Fruit fly (Drosophila melanogaster) whole organism, prepupa: ENCODE results near the gene CG3301.

ENCODE experiments used
- Blimp-1 ChIP-seq: fragments of 200-800 bp; sonication (Bioruptor generic); optimal IDR thresholded peaks from 3 replicates; lab custom pipeline; 2017; ENCODE audit warnings: missing biosample characterization, missing genetic modification characterization, mild to moderate bottlenecking, moderate library complexity, missing genetic modification reagents
- CG10631 ChIP-seq: fragments of 200-800 bp; sonication (Bioruptor generic); optimal IDR thresholded peaks from 2 replicates; lab custom pipeline; 2016; ENCODE audit warnings: missing biosample characterization, missing genetic modification characterization
- CG11294 ChIP-seq: fragments of 200-800 bp; sonication (Bioruptor generic); IDR thresholded peaks from 2 replicates; pipeline ENCODE4 v1.3.6; 2022; ENCODE audit warnings: missing biosample characterization, missing genetic modification characterization
- CG11762 ChIP-seq: fragments of 200-800 bp; sonication (Bioruptor generic); optimal IDR thresholded peaks from 3 replicates; lab custom pipeline; 2016; ENCODE audit warnings: missing biosample characterization, missing genetic modification characterization; ENCODE audit not compliant: insufficient read depth
- CG11902 ChIP-seq: fragments of 200-800 bp; sonication (Bioruptor generic); optimal IDR thresholded peaks from 3 replicates; lab custom pipeline; 2016; ENCODE audit warnings: missing biosample characterization, missing genetic modification characterization
- CG15336 ChIP-seq: fragments of 200-800 bp; sonication (Bioruptor generic); IDR thresholded peaks from 2 replicates; pipeline ENCODE4 v1.3.6; 2022; ENCODE audit warnings: missing biosample characterization, missing genetic modification characterization
- CG1621 ChIP-seq: fragments of 200-800 bp; sonication (Bioruptor generic); optimal IDR thresholded peaks from 3 replicates; lab custom pipeline; 2018; ENCODE audit warnings: missing biosample characterization, mild to moderate bottlenecking, missing genetic modification characterization
- CG16779 ChIP-seq: fragments of 200-800 bp; sonication (Bioruptor generic); optimal IDR thresholded peaks from 3 replicates; lab custom pipeline; 2017; ENCODE audit warnings: missing biosample characterization, mild to moderate bottlenecking, missing genetic modification characterization
- CG3032 ChIP-seq: fragments of 200-800 bp; optimal IDR thresholded peaks from 2 replicates; lab custom pipeline; 2019; ENCODE audit warnings: missing biosample characterization, mild to moderate bottlenecking, missing genetic modification characterization, moderate library complexity
- CG31627 ChIP-seq: fragments of 200-800 bp; sonication (Bioruptor generic); optimal IDR thresholded peaks from 3 replicates; lab custom pipeline; 2016; ENCODE audit warnings: missing biosample characterization, missing genetic modification characterization
- CG34406 ChIP-seq: fragments of 200-800 bp; sonication (Bioruptor generic); optimal IDR thresholded peaks from 3 replicates; lab custom pipeline; 2016; ENCODE audit warnings: missing biosample characterization, missing genetic modification characterization
- CG3919 ChIP-seq: fragments of 200-800 bp; sonication (Bioruptor generic); optimal IDR thresholded peaks from 3 replicates; lab custom pipeline; 2016; ENCODE audit warnings: missing biosample characterization, missing genetic modification characterization
- CG4318 ChIP-seq: fragments of 200-800 bp; sonication (Bioruptor generic); optimal IDR thresholded peaks from 3 replicates; lab custom pipeline; 2017; ENCODE audit warnings: missing biosample characterization, mild to moderate bottlenecking, missing genetic modification characterization
- CG6163 ChIP-seq: fragments of 200-800 bp; sonication (Bioruptor generic); IDR thresholded peaks from 3 replicates; pipeline ENCODE4 v1.3.6; 2022; ENCODE audit warnings: missing biosample characterization, missing genetic modification characterization
- CG6276 ChIP-seq: fragments of 200-800 bp; sonication (Bioruptor generic); optimal IDR thresholded peaks from 2 replicates; lab custom pipeline; 2017; ENCODE audit warnings: missing biosample characterization, mild to moderate bottlenecking, missing genetic modification characterization
- CG6808 ChIP-seq: fragments of 200-800 bp; sonication (Bioruptor generic); optimal IDR thresholded peaks from 3 replicates; lab custom pipeline; 2017; ENCODE audit warnings: missing biosample characterization, missing genetic modification characterization, mild to moderate bottlenecking, moderate library complexity, missing genetic modification reagents
- CG8119 ChIP-seq: fragments of 200-800 bp; sonication (Bioruptor generic); IDR thresholded peaks from 3 replicates; pipeline ENCODE4 v1.3.6; 2022; ENCODE audit warnings: missing biosample characterization, missing genetic modification characterization
- CG8632 ChIP-seq: fragments of 200-800 bp; sonication (Bioruptor generic); optimal IDR thresholded peaks from 3 replicates; lab custom pipeline; 2016; ENCODE audit warnings: missing biosample characterization, missing genetic modification characterization
- CG9139 ChIP-seq: fragments of 200-800 bp; sonication (Bioruptor generic); optimal IDR thresholded peaks from 3 replicates; lab custom pipeline; 2017; ENCODE audit warnings: missing biosample characterization, mild to moderate bottlenecking, missing genetic modification characterization
- Eip75B ChIP-seq: fragments of 200-800 bp; sonication (Bioruptor generic); optimal IDR thresholded peaks from 3 replicates; lab custom pipeline; 2016; ENCODE audit warnings: missing biosample characterization, missing genetic modification characterization
- Ets96B ChIP-seq: fragments of 200-800 bp; optimal IDR thresholded peaks from 2 replicates; lab custom pipeline; 2019; ENCODE audit warnings: missing biosample characterization, mild to moderate bottlenecking, missing genetic modification characterization, moderate library complexity
- Gug ChIP-seq: fragments of 200-800 bp; sonication (Bioruptor generic); IDR thresholded peaks from 2 replicates; pipeline ENCODE4 v1.3.6; 2022; ENCODE audit warnings: missing biosample characterization, missing genetic modification characterization
- Hr38 ChIP-seq: sonication (Bioruptor generic); optimal IDR thresholded peaks from 2 replicates; lab custom pipeline; 2016; ENCODE audit warnings: missing biosample characterization, missing genetic modification characterization
- Hr4 ChIP-seq: fragments of 200-800 bp; sonication (Bioruptor generic); optimal IDR thresholded peaks from 3 replicates; lab custom pipeline; 2016; ENCODE audit warnings: missing biosample characterization, missing genetic modification characterization
- Lpt ChIP-seq: fragments of 200-800 bp; sonication (Bioruptor generic); optimal IDR thresholded peaks from 3 replicates; lab custom pipeline; 2016; ENCODE audit warnings: missing biosample characterization, missing genetic modification characterization
- Met ChIP-seq: fragments of 200-800 bp; sonication (Bioruptor generic); optimal IDR thresholded peaks from 3 replicates; lab custom pipeline; 2016; ENCODE audit warnings: missing biosample characterization, missing genetic modification characterization
- OdsH ChIP-seq: fragments of 200-800 bp; sonication (Bioruptor generic); optimal IDR thresholded peaks from 3 replicates; lab custom pipeline; 2016; ENCODE audit warnings: missing biosample characterization, missing genetic modification characterization
- Smox ChIP-seq: fragments of 200-800 bp; sonication (Bioruptor generic); optimal IDR thresholded peaks from 3 replicates; lab custom pipeline; 2016; ENCODE audit warnings: missing biosample characterization, missing genetic modification characterization
- Sox14 ChIP-seq: fragments of 200-800 bp; sonication (Bioruptor generic); optimal IDR thresholded peaks from 3 replicates; lab custom pipeline; 2016; ENCODE audit warnings: missing biosample characterization, missing genetic modification characterization
- Sox15 ChIP-seq: fragments of 200-800 bp; sonication (Bioruptor generic); optimal IDR thresholded peaks from 3 replicates; lab custom pipeline; 2016; ENCODE audit warnings: missing biosample characterization, missing genetic modification characterization
- achi ChIP-seq: fragments of 200-800 bp; sonication (Bioruptor generic); optimal IDR thresholded peaks from 3 replicates; lab custom pipeline; 2016; ENCODE audit warnings: missing biosample characterization, missing genetic modification characterization
- cyc ChIP-seq: fragments of 200-800 bp; sonication (Bioruptor generic); optimal IDR thresholded peaks from 3 replicates; lab custom pipeline; 2016; ENCODE audit warnings: missing biosample characterization, missing genetic modification characterization
- dsx ChIP-seq: fragments of 200-800 bp; optimal IDR thresholded peaks from 3 replicates; lab custom pipeline; 2019; ENCODE audit warnings: missing biosample characterization, mild to moderate bottlenecking, missing genetic modification characterization, moderate library complexity; ENCODE audit not compliant: poor library complexity, severe bottlenecking
- eg ChIP-seq: fragments of 200-800 bp; sonication (Bioruptor generic); IDR thresholded peaks from 3 replicates; pipeline ENCODE4 v1.3.6; 2022; ENCODE audit warnings: missing biosample characterization, missing genetic modification characterization
- esn ChIP-seq: fragments of 200-800 bp; sonication (Bioruptor generic); optimal IDR thresholded peaks from 2 replicates; lab custom pipeline; 2016; ENCODE audit warnings: missing biosample characterization, mild to moderate bottlenecking, missing genetic modification characterization, moderate library complexity
- fd59A ChIP-seq: fragments of 200-800 bp; sonication (Bioruptor generic); optimal IDR thresholded peaks from 2 replicates; lab custom pipeline; 2017; ENCODE audit warnings: missing biosample characterization, mild to moderate bottlenecking, missing genetic modification characterization, missing genetic modification reagents
- fd85E ChIP-seq: fragments of 200-800 bp; sonication (Bioruptor generic); optimal IDR thresholded peaks from 3 replicates; lab custom pipeline; 2016; ENCODE audit warnings: missing biosample characterization, missing genetic modification characterization
- lz ChIP-seq: fragments of 200-800 bp; sonication (Bioruptor generic); optimal IDR thresholded peaks from 3 replicates; lab custom pipeline; 2016; ENCODE audit warnings: missing biosample characterization, missing genetic modification characterization
- net ChIP-seq: fragments of 200-800 bp; sonication (Bioruptor generic); optimal IDR thresholded peaks from 3 replicates; lab custom pipeline; 2016; ENCODE audit warnings: missing biosample characterization, missing genetic modification characterization
- pdm3 ChIP-seq: fragments of 200-800 bp; sonication (Bioruptor generic); optimal IDR thresholded peaks from 3 replicates; lab custom pipeline; 2016; ENCODE audit warnings: missing biosample characterization, missing genetic modification characterization
- spab ChIP-seq: fragments of 200-800 bp; sonication (Bioruptor generic); optimal IDR thresholded peaks from 2 replicates; lab custom pipeline; 2017; ENCODE audit warnings: missing biosample characterization, mild to moderate bottlenecking, missing genetic modification characterization, missing genetic modification reagents
- vri ChIP-seq: fragments of 200-800 bp; sonication (Bioruptor generic); optimal IDR thresholded peaks from 3 replicates; lab custom pipeline; 2016; ENCODE audit warnings: missing biosample characterization, mild to moderate bottlenecking, missing genetic modification characterization

Gene CG3301

DNA sequence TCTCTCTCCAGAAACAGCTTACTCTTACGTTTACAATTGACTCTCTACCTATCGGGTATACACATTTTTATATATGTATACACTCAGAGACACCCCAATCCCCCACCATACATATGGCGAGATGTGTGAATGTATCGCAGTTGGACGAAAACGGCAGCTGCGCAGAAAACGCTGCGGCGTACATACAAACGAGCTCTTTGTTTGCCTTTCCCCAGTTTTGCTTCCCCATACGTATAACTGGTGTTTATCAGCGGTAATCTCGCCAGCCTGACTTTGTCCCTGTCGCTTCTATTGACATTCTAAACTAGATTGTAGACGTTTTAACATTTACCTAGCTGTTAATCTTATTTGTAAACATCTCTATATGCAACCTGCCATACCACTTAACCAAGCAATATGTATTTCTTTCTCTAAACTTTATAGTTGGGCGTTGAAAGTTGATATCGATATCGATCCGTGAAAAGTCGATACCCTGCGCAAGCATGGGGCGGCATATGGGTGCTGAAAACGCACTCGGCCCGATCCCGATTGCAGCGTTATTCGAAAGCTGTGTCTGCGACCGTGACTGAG is 21.4 kb upstream of the CG3301 start (continued):
- TF ChIP-seq CG16779 (tag; lab: Kevin White, UChicago) (no peak), Sox15 (GFP tag; lab: Kevin White, UChicago) (no peak), CG8632 (GFP tag; lab: Kevin White, UChicago) (no peak), Met (no peak), CG15336 (GFP tag; lab: Robert Waterston, UW) (no peak), CG6163 (no peak), fd85E (GFP tag; lab: Kevin White, UChicago) (no peak), CG11294 (no peak), fd59A (no peak), net (GFP tag; lab: Kevin White, UChicago) (peak; percentile 33), CG34406 (GFP tag; lab: Kevin White, UChicago) (peak; percentile 13), CG4318 (GFP tag; lab: Kevin White, UChicago) (no peak), CG6808 (GFP tag; lab: Kevin White, UChicago) (peak; percentile 24), Ets96B (tag; lab: Kevin White, UChicago) (no peak), Hr4 (GFP tag; lab: Kevin White, UChicago) (no peak), Blimp-1 (no peak), lz (no peak), Lpt (GFP tag; lab: Kevin White, UChicago) (peak; percentile 40), CG3919 (GFP tag; lab: Kevin White, UChicago) (peak; percentile 45), CG8119 (no peak), Smox (GFP tag; lab: Kevin White, UChicago) (no peak), vri (GFP tag; lab: Kevin White, UChicago) (peak; percentile 93), achi (no peak), CG11902 (GFP tag; lab: Kevin White, UChicago) (no peak), spab (GFP tag; lab: Kevin White, UChicago) (no peak), esn (GFP tag; lab: Kevin White, UChicago) (no peak), dsx (peak; percentile 9), CG3032 (tag; lab: Kevin White, UChicago) (peak; percentile 14)

- TF ChIP-seq eg (GFP tag; lab: Robert Waterston, UW) (no peak), CG15336 (GFP tag; lab: Robert Waterston, UW) (no peak), Ets96B (tag; lab: Kevin White, UChicago) (no peak), CG31627 (GFP tag; lab: Kevin White, UChicago) (no peak)
Measured at dm6 chr3R:21296728-21297386, 20.8 kb upstream of the CG3301 start.

- TF ChIP-seq fd85E (GFP tag; lab: Kevin White, UChicago), result peak; percentile 30
- TF ChIP-seq CG6163, result no peak
- TF ChIP-seq CG3919 (GFP tag; lab: Kevin White, UChicago), result peak; percentile 86
- peak; percentile 89 for TF ChIP-seq dsx
- TF ChIP-seq CG1621, result peak; percentile 85
- peak; percentile 67 for TF ChIP-seq CG10631
- TF ChIP-seq net (GFP tag; lab: Kevin White, UChicago), result peak; percentile 91
- TF ChIP-seq pdm3 (GFP tag; lab: Kevin White, UChicago), result peak; percentile 91
- TF ChIP-seq Smox (GFP tag; lab: Kevin White, UChicago), result peak; percentile 90
- TF ChIP-seq CG31627 (GFP tag; lab: Kevin White, UChicago), result peak; percentile 90
- peak; percentile 93 for TF ChIP-seq CG6276 (GFP tag; lab: Kevin White, UChicago)
- TF ChIP-seq CG16779 (tag; lab: Kevin White, UChicago), result peak; percentile 78
- peak; percentile 82 for TF ChIP-seq CG9139 (GFP tag; lab: Kevin White, UChicago)
- no peak for TF ChIP-seq CG11294
- TF ChIP-seq CG15336 (GFP tag; lab: Robert Waterston, UW), result no peak
- TF ChIP-seq Hr4 (GFP tag; lab: Kevin White, UChicago), result peak; percentile 91
- TF ChIP-seq cyc (GFP tag; lab: Kevin White, UChicago), result peak; percentile 75
- TF ChIP-seq Sox14 (GFP tag; lab: Kevin White, UChicago), result peak; percentile 85
- TF ChIP-seq CG4318 (GFP tag; lab: Kevin White, UChicago), result peak; percentile 83
- TF ChIP-seq Eip75B, result peak; percentile 80
- no peak for TF ChIP-seq Hr38 (GFP tag; lab: Kevin White, UChicago)
- peak; percentile 74 for TF ChIP-seq CG11902 (GFP tag; lab: Kevin White, UChicago)
- TF ChIP-seq OdsH (GFP tag; lab: Kevin White, UChicago), result peak; percentile 90
- TF ChIP-seq CG8632 (GFP tag; lab: Kevin White, UChicago), result peak; percentile 87
- no peak for TF ChIP-seq eg (GFP tag; lab: Robert Waterston, UW)
- TF ChIP-seq CG11762 (GFP tag; lab: Kevin White, UChicago), result peak; percentile 89
- peak; percentile 87 for TF ChIP-seq spab (GFP tag; lab: Kevin White, UChicago)
- TF ChIP-seq CG8119, result no peak
- TF ChIP-seq Gug (GFP tag; lab: Robert Waterston, UW), result no peak
- TF ChIP-seq achi, result peak; percentile 90
Measured at dm6 chr3R:21296038-21296727, 20.1 kb upstream of the CG3301 start.
